Fruit fly (Drosophila melanogaster): Measurements from ENCODE around the gene Smyd5.
A peak's percentile ranks its signal among the peaks of the same experiment; 100 is the strongest.

Smyd5 gene

dm6 chr3R:21204500-21205167 lies 14.0 kb downstream of the Smyd5 start (continued):
- TF ChIP-seq B-H2 (GFP tag; optimal IDR thresholded peaks at IDR 0.05) (no peak), dati (GFP tag; IDR thresholded peaks at IDR 0.05) (no peak), CG2889 (GFP tag; IDR thresholded peaks at IDR 0.05) (no peak), Trl (optimal IDR thresholded peaks at IDR 0.05) (peak; percentile 81 to 92), Trl (GFP tag; optimal IDR thresholded peaks at IDR 0.05) (peak; percentile 35), toy (GFP tag; IDR thresholded peaks at IDR 0.05) (no peak), lola (GFP tag; optimal IDR thresholded peaks at IDR 0.05) (peak in 1 of 3 experiments; percentile 84), Xbp1 (GFP tag; optimal IDR thresholded peaks at IDR 0.05) (peak; percentile 86), aop (GFP tag; IDR thresholded peaks at IDR 0.05) (no peak), CG10543 (GFP tag; optimal IDR thresholded peaks at IDR 0.05) (no peak), CG9817 (tag; optimal IDR thresholded peaks at IDR 0.05) (peak; percentile 66), Ptx1 (GFP tag; IDR thresholded peaks at IDR 0.05) (peak; percentile 89), nom (GFP tag; optimal IDR thresholded peaks at IDR 0.05) (peak; percentile 9), CG8765 (GFP tag; IDR thresholded peaks at IDR 0.05) (no peak), abd-A (tag; optimal IDR thresholded peaks at IDR 0.05) (no peak), trh (GFP tag; optimal IDR thresholded peaks at IDR 0.05) (peak; percentile 60), CG15479 (GFP tag; optimal IDR thresholded peaks at IDR 0.05) (no peak), ase (GFP tag; IDR thresholded peaks at IDR 0.05) (peak; percentile 77), ac (GFP tag; optimal IDR thresholded peaks at IDR 0.05) (peak; percentile 22), vfl (GFP tag; optimal IDR thresholded peaks at IDR 0.05) (peak; percentile 6), Usf (GFP tag; optimal IDR thresholded peaks at IDR 0.05) (peak; percentile 11), MBD-R2 (GFP tag; IDR thresholded peaks at IDR 0.05) (no peak), sisA (GFP tag; IDR thresholded peaks at IDR 0.05) (peak; percentile 78), CG10462 (GFP tag; optimal IDR thresholded peaks at IDR 0.05) (peak; percentile 63), YL-1 (GFP tag; optimal IDR thresholded peaks at IDR 0.05) (peak; percentile 36), vnd (GFP tag; IDR thresholded peaks at IDR 0.05; ENCODE audit: partially characterized antibody) (no peak), gem (tag; optimal IDR thresholded peaks at IDR 0.05) (peak; percentile 94), CG6683 (GFP tag; optimal IDR thresholded peaks at IDR 0.05) (peak; percentile 21), lmd (GFP tag; IDR thresholded peaks at IDR 0.05) (peak; percentile 81), Fer1 (GFP tag; optimal IDR thresholded peaks at IDR 0.05) (peak; percentile 75), Dll (GFP tag; IDR thresholded peaks at IDR 0.05; ENCODE audit: partially characterized antibody) (no peak), CG17612 (GFP tag; IDR thresholded peaks at IDR 0.05) (0 out of 2 replicates have a peak, but pooled peaks have one; percentile 31), CG11723 (GFP tag; optimal IDR thresholded peaks at IDR 0.05) (peak; percentile 55), odd (GFP tag; optimal IDR thresholded peaks at IDR 0.05) (peak; percentile 66), HmgD (GFP tag; optimal IDR thresholded peaks at IDR 0.05) (no peak), disco-r (GFP tag; optimal IDR thresholded peaks at IDR 0.05) (peak; percentile 74), sqz (GFP tag; optimal IDR thresholded peaks at IDR 0.05) (peak; percentile 37), CG12104 (GFP tag; optimal IDR thresholded peaks at IDR 0.05) (peak; percentile 81), Mes4 (GFP tag; optimal IDR thresholded peaks at IDR 0.05) (peak; percentile 75), mld (GFP tag; IDR thresholded peaks at IDR 0.05; ENCODE audit: partially characterized antibody) (no peak), lab (GFP tag; optimal IDR thresholded peaks at IDR 0.05) (peak; percentile 84), crc (GFP tag; optimal IDR thresholded peaks at IDR 0.05) (peak; percentile 76), sima (GFP tag; optimal IDR thresholded peaks at IDR 0.05) (peak; percentile 72), CG14965 (GFP tag; optimal IDR thresholded peaks at IDR 0.05; ENCODE audit: borderline replicate concordance) (no peak), CG6791 (GFP tag; IDR thresholded peaks at IDR 0.05; ENCODE audit: partially characterized antibody) (no peak), CG1024 (GFP tag; IDR thresholded peaks at IDR 0.05) (peak; percentile 55), fd64A (GFP tag; optimal IDR thresholded peaks at IDR 0.05) (peak; percentile 65), bowl (GFP tag; IDR thresholded peaks at IDR 0.05) (no peak), CG6813 (GFP tag; optimal IDR thresholded peaks at IDR 0.05) (peak; percentile 76), CG4328 (GFP tag; optimal IDR thresholded peaks at IDR 0.05) (peak; percentile 34)
